Fruit fly (Drosophila melanogaster): ENCODE results near the gene CG42245.
A peak's percentile ranks its signal among the peaks of the same experiment; 100 is the strongest.

CG42245 gene

DNA sequence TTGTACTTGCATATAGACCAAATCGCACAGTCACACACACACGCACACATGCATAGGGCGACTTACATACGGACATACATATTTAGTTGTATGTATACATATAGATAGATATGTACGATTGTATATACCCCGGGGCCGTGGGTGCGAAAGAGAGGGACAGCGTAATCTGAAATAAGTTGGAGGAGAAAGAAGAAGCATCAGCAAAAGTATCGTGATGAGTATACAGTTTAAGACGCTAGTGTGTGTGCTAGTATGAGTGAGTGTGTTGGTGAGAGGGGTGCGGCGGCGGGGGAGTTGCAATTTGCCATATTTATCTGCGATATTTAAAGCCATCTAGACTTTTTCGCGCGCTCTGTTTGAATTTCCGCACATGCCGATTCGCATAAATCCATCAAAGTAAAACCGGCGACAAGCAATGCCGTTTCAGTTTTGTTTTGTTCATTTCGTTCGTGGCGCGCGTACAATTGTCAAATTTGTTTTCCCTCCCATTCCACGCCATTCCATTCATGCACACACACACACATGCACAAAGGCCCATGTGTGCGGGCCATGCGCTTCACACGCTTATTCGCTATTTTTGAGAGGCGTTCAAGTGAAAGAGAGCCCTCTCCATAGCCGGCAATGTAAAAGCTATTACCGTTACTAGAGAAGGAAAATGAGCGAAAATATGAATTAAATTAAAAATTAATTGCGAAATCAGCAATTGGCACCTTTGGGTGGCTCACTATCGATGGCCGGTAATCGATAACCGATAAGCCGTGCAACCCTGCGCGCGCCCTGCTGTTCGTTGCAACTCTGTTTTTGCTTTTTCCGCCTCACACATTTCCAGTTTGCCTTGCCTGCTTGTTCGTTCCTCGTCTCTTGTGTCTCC, 3.6 kb downstream of the CG42245 start (continued):
- TF ChIP-seq MTF-1 (GFP tag; optimal IDR thresholded peaks at IDR 0.05; ENCODE audit: borderline replicate concordance) (peak; percentile 94), Sry-δ (GFP tag; optimal IDR thresholded peaks at IDR 0.05) (peak; percentile 86), Meics (GFP tag; optimal IDR thresholded peaks at IDR 0.05) (peak; percentile 90), Spps (tag; optimal IDR thresholded peaks at IDR 0.05) (peak; percentile 19), ftz-f1 (GFP tag; optimal IDR thresholded peaks at IDR 0.05) (peak; percentile 79), CG15269 (tag; optimal IDR thresholded peaks at IDR 0.05) (peak; percentile 74), seq (GFP tag; IDR thresholded peaks at IDR 0.05) (peak; percentile 56; the same call in 1 of the 2 replicates), CG31388 (GFP tag; optimal IDR thresholded peaks at IDR 0.05) (no peak), CG17186 (GFP tag; optimal IDR thresholded peaks at IDR 0.05) (peak; percentile 98), Oli (tag; optimal IDR thresholded peaks at IDR 0.05) (peak; percentile 59), sd (tag; optimal IDR thresholded peaks at IDR 0.05) (peak; percentile 39), Sox102F (GFP tag; optimal IDR thresholded peaks at IDR 0.05) (peak; percentile 11), tna (GFP tag; IDR thresholded peaks at IDR 0.05; ENCODE audit: partially characterized antibody) (peak; percentile 63), CG3847 (GFP tag; IDR thresholded peaks at IDR 0.05) (peak; percentile 73), CG9876 (GFP tag; optimal IDR thresholded peaks at IDR 0.05) (peak; percentile 41), CG16815 (GFP tag; optimal IDR thresholded peaks at IDR 0.05) (no peak), pho (GFP tag; optimal IDR thresholded peaks at IDR 0.05) (peak; percentile 82), CG8290 (GFP tag; optimal IDR thresholded peaks at IDR 0.05) (peak; percentile 65), CG8290 (tag; optimal IDR thresholded peaks at IDR 0.05) (peak; percentile 89 to 92), CG9609 (GFP tag; optimal IDR thresholded peaks at IDR 0.05) (peak; percentile 68), lab (GFP tag; optimal IDR thresholded peaks at IDR 0.05) (peak; percentile 96), H2.0 (GFP tag; IDR thresholded peaks at IDR 0.05) (peak; percentile 71), Fer2 (tag; optimal IDR thresholded peaks at IDR 0.05) (peak; percentile 81), Chrac-16 (GFP tag; optimal IDR thresholded peaks at IDR 0.05) (peak; percentile 51), CG7963 (GFP tag; IDR thresholded peaks at IDR 0.05; ENCODE audit: partially characterized antibody) (peak; percentile 84), rib (GFP tag; IDR thresholded peaks at IDR 0.05) (peak; percentile 94), pan (optimal IDR thresholded peaks at IDR 0.05) (no peak), pan (GFP tag; optimal IDR thresholded peaks at IDR 0.05 in 1 of 2, IDR thresholded peaks at IDR 0.05 in 1 of 2) (peak in 1 of 2 experiments; percentile 80), CG12942 (GFP tag; optimal IDR thresholded peaks at IDR 0.05) (peak; percentile 55), CG4854 (GFP tag; optimal IDR thresholded peaks at IDR 0.05) (peak; percentile 71), HLH4C (GFP tag; IDR thresholded peaks at IDR 0.05; ENCODE audit: partially characterized antibody) (peak; percentile 82), CG12299 (tag; optimal IDR thresholded peaks at IDR 0.05) (peak; percentile 67), Dref (GFP tag; IDR thresholded peaks at IDR 0.05) (peak; percentile 95), Max (GFP tag; optimal IDR thresholded peaks at IDR 0.05) (peak; percentile 84), NC2β (GFP tag; optimal IDR thresholded peaks at IDR 0.05) (peak; percentile 88), CG11085 (GFP tag; IDR thresholded peaks at IDR 0.05) (peak; percentile 79), phol (tag; optimal IDR thresholded peaks at IDR 0.05) (peak; percentile 74), CG9817 (tag; optimal IDR thresholded peaks at IDR 0.05) (peak; percentile 74), CG5245 (GFP tag; optimal IDR thresholded peaks at IDR 0.05) (peak; percentile 41), da (GFP tag; optimal IDR thresholded peaks at IDR 0.05) (peak; percentile 82), CG10431 (GFP tag; optimal IDR thresholded peaks at IDR 0.05) (peak; percentile 93), CG4424 (GFP tag; optimal IDR thresholded peaks at IDR 0.05) (peak; percentile 78), Poxn (GFP tag; IDR thresholded peaks at IDR 0.05) (0 out of 2 replicates have a peak, but pooled peaks have one; percentile 31), pita (GFP tag; optimal IDR thresholded peaks at IDR 0.05) (no peak), HLH54F (GFP tag; optimal IDR thresholded peaks at IDR 0.05) (peak; percentile 67), ab (GFP tag; optimal IDR thresholded peaks at IDR 0.05) (peak; percentile 30), wdn (GFP tag; IDR thresholded peaks at IDR 0.05) (peak; percentile 67), cg (GFP tag; optimal IDR thresholded peaks at IDR 0.05) (peak; percentile 89), gro (GFP tag; optimal IDR thresholded peaks at IDR 0.05) (peak; percentile 73)
